Worm (Caenorhabditis elegans): ENCODE data around the gene Y51A2D.8.

Gene Y51A2D.8

ce11 chrV:18553750-18554149 lies at the start of gene Y51A2D.8:
Gene Y51A2D.8 (minus strand): TSS chrV:18553850.
- no peak for TF ChIP-seq him-1 (tag; optimal IDR thresholded peaks at IDR 0.05)
- TF ChIP-seq W03F9.2 (tag; optimal IDR thresholded peaks at IDR 0.05): no peak
- TF ChIP-seq dao-5 (tag; optimal IDR thresholded peaks at IDR 0.05): no peak

- no peak for TF ChIP-seq W03F9.2 (tag; optimal IDR thresholded peaks at IDR 0.05)
- no peak for TF ChIP-seq dao-5 (tag; optimal IDR thresholded peaks at IDR 0.05)
- no peak for TF ChIP-seq him-1 (tag; optimal IDR thresholded peaks at IDR 0.05)
Observed at ce11 chrV:18597779-18598178, 44.1 kb upstream of the Y51A2D.8 start.

- TF ChIP-seq dao-5 (tag; optimal IDR thresholded peaks at IDR 0.05): no peak
- no peak for TF ChIP-seq him-1 (tag; optimal IDR thresholded peaks at IDR 0.05)
- TF ChIP-seq W03F9.2 (tag; optimal IDR thresholded peaks at IDR 0.05): no peak
Observed at ce11 chrV:18596240-18596639, 42.6 kb upstream of the Y51A2D.8 start.

- no peak for TF ChIP-seq dao-5 (tag; optimal IDR thresholded peaks at IDR 0.05)
- TF ChIP-seq him-1 (tag; optimal IDR thresholded peaks at IDR 0.05): no peak
- TF ChIP-seq W03F9.2 (tag; optimal IDR thresholded peaks at IDR 0.05): no peak
Observed at ce11 chrV:18592448-18592847, 38.8 kb upstream of the Y51A2D.8 start, which contains the start of gene grdn-1. Gene grdn-1 (plus strand): TSS chrV:18592748.

- TF ChIP-seq W03F9.2 (tag; optimal IDR thresholded peaks at IDR 0.05): no peak
- TF ChIP-seq him-1 (tag; optimal IDR thresholded peaks at IDR 0.05): no peak
- no peak for TF ChIP-seq dao-5 (tag; optimal IDR thresholded peaks at IDR 0.05)
Observed at ce11 chrV:18589585-18589984, 35.9 kb upstream of the Y51A2D.8 start.

ce11 chrV:18587936-18588335 lies 34.3 kb upstream of the Y51A2D.8 start:
- TF ChIP-seq W03F9.2 (tag; optimal IDR thresholded peaks at IDR 0.05) (no peak), him-1 (tag; optimal IDR thresholded peaks at IDR 0.05) (no peak), dao-5 (tag; optimal IDR thresholded peaks at IDR 0.05) (no peak)

- TF ChIP-seq him-1 (tag; optimal IDR thresholded peaks at IDR 0.05): no peak
- TF ChIP-seq W03F9.2 (tag; optimal IDR thresholded peaks at IDR 0.05): no peak
- TF ChIP-seq dao-5 (tag; optimal IDR thresholded peaks at IDR 0.05): no peak
Observed at ce11 chrV:18586954-18587353, 33.3 kb upstream of the Y51A2D.8 start.

- no peak for TF ChIP-seq dao-5 (tag; optimal IDR thresholded peaks at IDR 0.05)
- TF ChIP-seq him-1 (tag; optimal IDR thresholded peaks at IDR 0.05): no peak
- TF ChIP-seq W03F9.2 (tag; optimal IDR thresholded peaks at IDR 0.05): no peak
Observed at ce11 chrV:18585102-18585501, 31.5 kb upstream of the Y51A2D.8 start.

ce11 chrV:18582358-18582757 lies 28.7 kb upstream of the Y51A2D.8 start, which contains the start of gene txt-14:
Gene txt-14 (plus strand): TSS chrV:18582658.
- TF ChIP-seq dao-5 (tag; optimal IDR thresholded peaks at IDR 0.05) (no peak), him-1 (tag; optimal IDR thresholded peaks at IDR 0.05) (no peak), W03F9.2 (tag; optimal IDR thresholded peaks at IDR 0.05) (no peak)

- TF ChIP-seq W03F9.2 (tag; optimal IDR thresholded peaks at IDR 0.05) (no peak), dao-5 (tag; optimal IDR thresholded peaks at IDR 0.05) (no peak), him-1 (tag; optimal IDR thresholded peaks at IDR 0.05) (no peak)
Observed at ce11 chrV:18581393-18582113, 27.9 kb upstream of the Y51A2D.8 start.

- no peak for TF ChIP-seq dao-5 (tag; optimal IDR thresholded peaks at IDR 0.05)
- no peak for TF ChIP-seq him-1 (tag; optimal IDR thresholded peaks at IDR 0.05)
- no peak for TF ChIP-seq W03F9.2 (tag; optimal IDR thresholded peaks at IDR 0.05)
Observed at ce11 chrV:18579684-18580083, 26.0 kb upstream of the Y51A2D.8 start, which contains the start of gene Y51A2D.13. Gene Y51A2D.13 (minus strand): TSS chrV:18579784.

- no peak for TF ChIP-seq W03F9.2 (tag; optimal IDR thresholded peaks at IDR 0.05)
Observed at ce11 chrV:18578306-18578705, 24.7 kb upstream of the Y51A2D.8 start.

ce11 chrV:18577458-18578078 lies 23.9 kb upstream of the Y51A2D.8 start:
- TF ChIP-seq dao-5 (tag; optimal IDR thresholded peaks at IDR 0.05) (no peak), W03F9.2 (tag; optimal IDR thresholded peaks at IDR 0.05) (no peak), him-1 (tag; optimal IDR thresholded peaks at IDR 0.05) (no peak)

ce11 chrV:18576128-18576527 lies 22.5 kb upstream of the Y51A2D.8 start:
- TF ChIP-seq him-1 (tag; optimal IDR thresholded peaks at IDR 0.05): no peak
- TF ChIP-seq dao-5 (tag; optimal IDR thresholded peaks at IDR 0.05): no peak
- TF ChIP-seq W03F9.2 (tag; optimal IDR thresholded peaks at IDR 0.05): no peak

All from whole organism, L4/young adult.